Fruit fly (Drosophila melanogaster): ENCODE data around the gene CG6204.

Gene CG6204

dm6 chr3R:24229870-24230422 lies 36.3 kb downstream of the CG6204 start, which contains the start of gene Spase22-23 (continued):
- TF ChIP-seq CG4820 (GFP tag; optimal IDR thresholded peaks at IDR 0.05) = no peak
- no peak for TF ChIP-seq ac (GFP tag; optimal IDR thresholded peaks at IDR 0.05)
- TF ChIP-seq yki (optimal IDR thresholded peaks at IDR 0.05) = no peak
- no peak for TF ChIP-seq pros (GFP tag; optimal IDR thresholded peaks at IDR 0.05)
- TF ChIP-seq ap (GFP tag; IDR thresholded peaks at IDR 0.05) = no peak
- no peak for TF ChIP-seq cwo (GFP tag; optimal IDR thresholded peaks at IDR 0.05)
- no peak for TF ChIP-seq crol (GFP tag; IDR thresholded peaks at IDR 0.05)
- TF ChIP-seq stc (GFP tag; IDR thresholded peaks at IDR 0.05) = no peak
- no peak for TF ChIP-seq pan (optimal IDR thresholded peaks at IDR 0.05)
- TF ChIP-seq pan (GFP tag; optimal IDR thresholded peaks at IDR 0.05 in 1 of 2, IDR thresholded peaks at IDR 0.05 in 1 of 2) = no peak
- no peak for TF ChIP-seq Dfd (GFP tag; optimal IDR thresholded peaks at IDR 0.05)
- TF ChIP-seq CG12155 (GFP tag; optimal IDR thresholded peaks at IDR 0.05) = no peak
- no peak for TF ChIP-seq Adf1 (GFP tag; IDR thresholded peaks at IDR 0.05)
- no peak for TF ChIP-seq NC2β (GFP tag; optimal IDR thresholded peaks at IDR 0.05)
- no peak for TF ChIP-seq cato (GFP tag; optimal IDR thresholded peaks at IDR 0.05; ENCODE audit: borderline replicate concordance)
- TF ChIP-seq CG10366 (GFP tag; IDR thresholded peaks at IDR 0.05) = no peak
- no peak for TF ChIP-seq E2f1 (GFP tag; IDR thresholded peaks at IDR 0.05)
- no peak for TF ChIP-seq CG10321 (GFP tag; IDR thresholded peaks at IDR 0.05)
- TF ChIP-seq CG42726 (GFP tag; IDR thresholded peaks at IDR 0.05; ENCODE audit: partially characterized antibody) = peak; percentile 94
- TF ChIP-seq CG2129 (GFP tag; IDR thresholded peaks at IDR 0.05; ENCODE audit: partially characterized antibody) = peak; percentile 89
- no peak for TF ChIP-seq btn (GFP tag; optimal IDR thresholded peaks at IDR 0.05)
- TF ChIP-seq CG8290 (GFP tag; optimal IDR thresholded peaks at IDR 0.05) = no peak
- TF ChIP-seq CG8290 (tag; optimal IDR thresholded peaks at IDR 0.05) = peak in 1 of 2 experiments; percentile 54
- peak; percentile 92 for TF ChIP-seq hbn (GFP tag; IDR thresholded peaks at IDR 0.05; ENCODE audit: partially characterized antibody)
- peak; percentile 16 for TF ChIP-seq CG8924 (tag; optimal IDR thresholded peaks at IDR 0.05)
- no peak for TF ChIP-seq kay (GFP tag; optimal IDR thresholded peaks at IDR 0.05)
- TF ChIP-seq CG16813 (GFP tag; IDR thresholded peaks at IDR 0.05; ENCODE audit: partially characterized antibody) = peak; percentile 94
- no peak for TF ChIP-seq CG8478 (optimal IDR thresholded peaks at IDR 0.05)
- no peak for TF ChIP-seq slou (GFP tag; optimal IDR thresholded peaks at IDR 0.05)
- TF ChIP-seq Usf (GFP tag; optimal IDR thresholded peaks at IDR 0.05) = no peak
- TF ChIP-seq Hmr (GFP tag; optimal IDR thresholded peaks at IDR 0.05) = no peak
- TF ChIP-seq CG7372 (GFP tag; IDR thresholded peaks at IDR 0.05) = no peak
- TF ChIP-seq CG12659 (GFP tag; optimal IDR thresholded peaks at IDR 0.05) = no peak
- peak; percentile 83 for TF ChIP-seq CG2116 (GFP tag; optimal IDR thresholded peaks at IDR 0.05)
- peak; percentile 97 for TF ChIP-seq amos (GFP tag; IDR thresholded peaks at IDR 0.05; ENCODE audit: partially characterized antibody)
- no peak for TF ChIP-seq dm (GFP tag; optimal IDR thresholded peaks at IDR 0.05)
- peak; percentile 12 for TF ChIP-seq CG9932 (GFP tag; IDR thresholded peaks at IDR 0.05)
- TF ChIP-seq CG32772 (GFP tag; IDR thresholded peaks at IDR 0.05) = no peak
- no peak for TF ChIP-seq Fer2 (tag; optimal IDR thresholded peaks at IDR 0.05)
- peak; percentile 92 for TF ChIP-seq HLH4C (GFP tag; IDR thresholded peaks at IDR 0.05; ENCODE audit: partially characterized antibody)
- peak; percentile 9 for TF ChIP-seq trem (tag; optimal IDR thresholded peaks at IDR 0.05)
- TF ChIP-seq Dll (GFP tag; IDR thresholded peaks at IDR 0.05; ENCODE audit: partially characterized antibody) = peak; percentile 92
- peak; percentile 82 for TF ChIP-seq MESR4 (GFP tag; optimal IDR thresholded peaks at IDR 0.05)
- no peak for TF ChIP-seq otp (GFP tag; IDR thresholded peaks at IDR 0.05)
- no peak for TF ChIP-seq CG10543 (GFP tag; optimal IDR thresholded peaks at IDR 0.05)
- TF ChIP-seq Jarid2 (GFP tag; optimal IDR thresholded peaks at IDR 0.05) = no peak
- TF ChIP-seq CG34224 (GFP tag; IDR thresholded peaks at IDR 0.05; ENCODE audit: partially characterized antibody) = peak; percentile 95
- peak; percentile 94 for TF ChIP-seq CG13287 (GFP tag; IDR thresholded peaks at IDR 0.05; ENCODE audit: partially characterized antibody)
- TF ChIP-seq CG17385 (GFP tag; optimal IDR thresholded peaks at IDR 0.05) = no peak
- TF ChIP-seq Gsc (GFP tag; IDR thresholded peaks at IDR 0.05) = no peak
- peak; percentile 98 for TF ChIP-seq CG6791 (GFP tag; IDR thresholded peaks at IDR 0.05; ENCODE audit: partially characterized antibody)
